Fruit fly (Drosophila melanogaster): ENCODE measurements around the gene Iml1.

Iml1 gene

dm6 chr3L:1478998-1479680, 54.7 kb downstream of the Iml1 start (continued):
- TF ChIP-seq gt (GFP tag; IDR thresholded peaks at IDR 0.05) (peak; percentile 70), CG9817 (tag; optimal IDR thresholded peaks at IDR 0.05) (no peak), CG15269 (tag; optimal IDR thresholded peaks at IDR 0.05) (peak; percentile 25), CG12104 (GFP tag; optimal IDR thresholded peaks at IDR 0.05) (no peak), CG11093 (GFP tag; IDR thresholded peaks at IDR 0.05) (0 out of 3 replicates have a peak, but pooled peaks have one; percentile 38), Kr (GFP tag; optimal IDR thresholded peaks at IDR 0.05) (peak; percentile 83), sqz (GFP tag; optimal IDR thresholded peaks at IDR 0.05) (peak; percentile 13), CG2889 (GFP tag; IDR thresholded peaks at IDR 0.05) (no peak), dysf (GFP tag; IDR thresholded peaks at IDR 0.05) (peak; percentile 60; the same call in 1 of the 3 replicates), sim (GFP tag; IDR thresholded peaks at IDR 0.05) (peak; percentile 84), D19A (tag; optimal IDR thresholded peaks at IDR 0.05) (peak; percentile 19), Hr3 (GFP tag; optimal IDR thresholded peaks at IDR 0.05) (peak; percentile 56), CG3726 (GFP tag; IDR thresholded peaks at IDR 0.05) (peak; percentile 73; the same call in 2 of the 3 replicates), lmd (GFP tag; IDR thresholded peaks at IDR 0.05) (peak; percentile 62), Fer3 (tag; optimal IDR thresholded peaks at IDR 0.05) (no peak), CG9437 (GFP tag; optimal IDR thresholded peaks at IDR 0.05) (peak; percentile 24), CG32532 (GFP tag; IDR thresholded peaks at IDR 0.05) (peak; percentile 39; the same call in 1 of the 2 replicates), PHDP (tag; optimal IDR thresholded peaks at IDR 0.05) (no peak), gsb-n (tag; optimal IDR thresholded peaks at IDR 0.05) (peak; percentile 73), Fer2 (tag; optimal IDR thresholded peaks at IDR 0.05) (no peak), Gug (GFP tag; IDR thresholded peaks at IDR 0.05) (peak; percentile 40; the same call in 2 of the 4 replicates), CG7556 (GFP tag; optimal IDR thresholded peaks at IDR 0.05) (peak; percentile 52), Atf6 (GFP tag; IDR thresholded peaks at IDR 0.05) (peak; percentile 41; the same call in 1 of the 2 replicates), CG4730 (GFP tag; IDR thresholded peaks at IDR 0.05) (peak; percentile 59), Lpt (GFP tag; optimal IDR thresholded peaks at IDR 0.05) (no peak), CG14014 (GFP tag; IDR thresholded peaks at IDR 0.05) (peak; percentile 46), CG18262 (tag; optimal IDR thresholded peaks at IDR 0.05) (peak; percentile 81), vvl (GFP tag; IDR thresholded peaks at IDR 0.05) (peak; percentile 83), Dp (GFP tag; optimal IDR thresholded peaks at IDR 0.05) (no peak), H15 (GFP tag; IDR thresholded peaks at IDR 0.05) (peak; percentile 37; the same call in 1 of the 3 replicates), dpn (GFP tag; optimal IDR thresholded peaks at IDR 0.05) (peak; percentile 47 to 58), CG8924 (tag; optimal IDR thresholded peaks at IDR 0.05) (peak; percentile 85), CG2202 (tag; optimal IDR thresholded peaks at IDR 0.05) (peak; percentile 58), CG17829 (tag; optimal IDR thresholded peaks at IDR 0.05) (peak; percentile 87), CG8281 (tag; optimal IDR thresholded peaks at IDR 0.05) (peak; percentile 2), CHES-1-like (GFP tag; optimal IDR thresholded peaks at IDR 0.05) (peak; percentile 21), CG2199 (GFP tag; IDR thresholded peaks at IDR 0.05) (0 out of 3 replicates have a peak, but pooled peaks have one; percentile 48), Oaz (GFP tag; IDR thresholded peaks at IDR 0.05) (0 out of 2 replicates have a peak, but pooled peaks have one; percentile 30), E2f1 (GFP tag; IDR thresholded peaks at IDR 0.05) (peak; percentile 56), CG13287 (GFP tag; IDR thresholded peaks at IDR 0.05; ENCODE audit: partially characterized antibody) (no peak), CG10979 (tag; optimal IDR thresholded peaks at IDR 0.05) (peak; percentile 74), CG16863 (GFP tag; optimal IDR thresholded peaks at IDR 0.05) (peak; percentile 68), CG1529 (GFP tag; optimal IDR thresholded peaks at IDR 0.05) (peak; percentile 27), Chrac-16 (GFP tag; optimal IDR thresholded peaks at IDR 0.05) (peak; percentile 88), CG12219 (GFP tag; optimal IDR thresholded peaks at IDR 0.05) (peak; percentile 61), sens-2 (GFP tag; IDR thresholded peaks at IDR 0.05) (peak; percentile 57; the same call in 1 of the 2 replicates), CG31224 (GFP tag; IDR thresholded peaks at IDR 0.05) (no peak), CrebB (tag; optimal IDR thresholded peaks at IDR 0.05) (no peak), disco-r (GFP tag; optimal IDR thresholded peaks at IDR 0.05) (peak; percentile 38), CG14710 (tag; optimal IDR thresholded peaks at IDR 0.05) (peak; percentile 64)

All from whole organism, embryonic.